Fruit fly (Drosophila melanogaster) whole organism: ENCODE data around the gene qtc.

Source experiments
- CG8478 ChIP-seq: fragments of >200 bp; optimal IDR thresholded peaks from 2 replicates; lab custom pipeline; 2018; ENCODE audit warnings: inconsistent platforms
- pan ChIP-seq: fragments of >200 bp; optimal IDR thresholded peaks from 2 replicates; lab custom pipeline; 2017
- psq ChIP-seq: fragments of >200 bp; optimal IDR thresholded peaks from 2 replicates; lab custom pipeline; 2017

DNA sequence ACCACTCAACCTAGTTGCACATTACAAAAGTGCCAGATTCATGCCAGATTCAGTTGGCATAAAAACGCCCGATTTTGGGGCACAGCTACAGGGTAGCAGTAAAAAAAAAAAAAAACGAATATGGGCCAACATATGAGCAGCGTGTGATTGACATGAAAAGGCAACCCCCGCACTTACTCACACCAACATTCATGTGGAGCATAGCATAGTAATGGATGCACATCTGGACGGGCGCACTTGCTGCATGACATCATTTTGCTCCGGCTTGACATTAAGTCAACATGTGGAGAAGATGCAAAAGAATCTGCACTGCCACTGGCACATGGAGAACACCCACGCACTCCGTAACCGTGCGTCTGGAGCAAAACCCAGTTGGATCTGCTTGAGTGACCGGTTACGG, 38.0 kb upstream of the qtc start:
- TF ChIP-seq CG8478 (lab: Kevin White, UChicago) (no peak), pan (lab: Kevin White, UChicago) (no peak), psq (no peak)
